Worm (Caenorhabditis elegans): ENCODE measurements around the gene let-765.
A peak's percentile ranks its signal among the peaks of the same experiment; 100 is the strongest.

let-765 gene

DNA sequence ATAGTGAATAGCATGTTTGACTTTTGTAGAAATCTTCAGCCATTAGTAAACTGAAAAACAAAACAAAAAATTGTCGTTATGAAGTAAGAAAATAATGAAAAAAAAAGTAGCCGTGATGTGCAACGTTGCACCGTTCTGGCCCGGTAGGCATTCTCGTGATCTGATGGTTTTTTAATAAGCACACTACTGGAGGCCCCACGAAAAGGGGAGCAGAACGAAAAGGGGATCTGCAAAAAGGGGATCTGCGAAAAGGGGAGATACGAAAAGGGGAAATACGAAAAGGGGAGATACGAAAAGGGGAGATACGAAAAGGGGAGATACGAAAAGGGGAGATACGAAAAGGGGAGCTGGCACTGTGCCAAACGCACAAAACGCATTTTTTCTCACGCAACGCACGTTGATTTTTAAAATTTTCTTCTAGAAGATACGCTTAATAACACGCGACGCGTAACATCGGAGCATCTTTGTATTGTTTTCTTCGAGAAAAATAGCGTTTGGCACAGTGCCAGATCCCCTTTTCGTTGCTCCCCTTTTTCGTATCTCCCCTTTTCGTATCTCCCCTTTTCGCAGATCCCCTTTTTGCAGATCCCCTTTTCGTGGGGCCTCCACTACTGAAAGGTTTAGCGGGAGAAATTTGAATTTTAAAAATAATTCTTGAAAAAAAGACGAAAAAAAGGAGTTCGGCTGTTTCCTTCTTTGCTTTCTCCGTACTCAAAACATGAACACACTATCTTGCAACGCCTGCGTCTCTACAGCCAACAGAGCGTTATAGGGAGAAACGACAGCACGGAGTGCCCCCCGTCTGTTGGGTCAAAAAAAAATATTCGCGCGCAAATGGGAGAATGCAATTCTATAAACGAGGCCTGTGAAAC, 49.5 kb downstream of the let-765 start, which contains the start of gene C09E7.7 (continued):
- peak; percentile 59 for TF ChIP-seq elt-2 (tag; optimal IDR thresholded peaks at IDR 0.05)

Data from whole organism, late embryonic.